Fruit fly (Drosophila melanogaster) whole organism, prepupa: Measurements from ENCODE around the gene ncm.

Experiments
- Blimp-1 ChIP-seq: fragments of 200-800 bp; sonication (Bioruptor generic); optimal IDR thresholded peaks from 3 replicates; lab custom pipeline; 2017; ENCODE audit warnings: missing biosample characterization, missing genetic modification characterization, mild to moderate bottlenecking, moderate library complexity, missing genetic modification reagents
- CG10631 ChIP-seq: fragments of 200-800 bp; sonication (Bioruptor generic); optimal IDR thresholded peaks from 2 replicates; lab custom pipeline; 2016; ENCODE audit warnings: missing biosample characterization, missing genetic modification characterization
- CG10669 ChIP-seq: fragments of 200-800 bp; sonication (Bioruptor generic); optimal IDR thresholded peaks from 3 replicates; lab custom pipeline; 2018; ENCODE audit warnings: missing biosample characterization, mild to moderate bottlenecking, missing genetic modification characterization, moderate library complexity
- CG11294 ChIP-seq: fragments of 200-800 bp; sonication (Bioruptor generic); IDR thresholded peaks from 2 replicates; pipeline ENCODE4 v1.3.6; 2022; ENCODE audit warnings: missing biosample characterization, missing genetic modification characterization
- CG11762 ChIP-seq: fragments of 200-800 bp; sonication (Bioruptor generic); optimal IDR thresholded peaks from 3 replicates; lab custom pipeline; 2016; ENCODE audit warnings: missing biosample characterization, missing genetic modification characterization; ENCODE audit not compliant: insufficient read depth
- CG11902 ChIP-seq: fragments of 200-800 bp; sonication (Bioruptor generic); optimal IDR thresholded peaks from 3 replicates; lab custom pipeline; 2016; ENCODE audit warnings: missing biosample characterization, missing genetic modification characterization
- CG15336 ChIP-seq: fragments of 200-800 bp; sonication (Bioruptor generic); IDR thresholded peaks from 2 replicates; pipeline ENCODE4 v1.3.6; 2022; ENCODE audit warnings: missing biosample characterization, missing genetic modification characterization
- CG16779 ChIP-seq: fragments of 200-800 bp; sonication (Bioruptor generic); optimal IDR thresholded peaks from 3 replicates; lab custom pipeline; 2017; ENCODE audit warnings: missing biosample characterization, mild to moderate bottlenecking, missing genetic modification characterization
- CG31627 ChIP-seq: fragments of 200-800 bp; sonication (Bioruptor generic); optimal IDR thresholded peaks from 3 replicates; lab custom pipeline; 2016; ENCODE audit warnings: missing biosample characterization, missing genetic modification characterization
- CG32006 ChIP-seq: fragments of 200-800 bp; sonication (Bioruptor generic); optimal IDR thresholded peaks from 3 replicates; lab custom pipeline; 2017; ENCODE audit warnings: missing biosample characterization, mild to moderate bottlenecking, missing genetic modification characterization
- CG34406 ChIP-seq: fragments of 200-800 bp; sonication (Bioruptor generic); optimal IDR thresholded peaks from 3 replicates; lab custom pipeline; 2016; ENCODE audit warnings: missing biosample characterization, missing genetic modification characterization
- CG3919 ChIP-seq: fragments of 200-800 bp; sonication (Bioruptor generic); optimal IDR thresholded peaks from 3 replicates; lab custom pipeline; 2016; ENCODE audit warnings: missing biosample characterization, missing genetic modification characterization
- CG4318 ChIP-seq: fragments of 200-800 bp; sonication (Bioruptor generic); optimal IDR thresholded peaks from 3 replicates; lab custom pipeline; 2017; ENCODE audit warnings: missing biosample characterization, mild to moderate bottlenecking, missing genetic modification characterization
- CG6163 ChIP-seq: fragments of 200-800 bp; sonication (Bioruptor generic); IDR thresholded peaks from 3 replicates; pipeline ENCODE4 v1.3.6; 2022; ENCODE audit warnings: missing biosample characterization, missing genetic modification characterization
- CG6276 ChIP-seq: fragments of 200-800 bp; sonication (Bioruptor generic); optimal IDR thresholded peaks from 2 replicates; lab custom pipeline; 2017; ENCODE audit warnings: missing biosample characterization, mild to moderate bottlenecking, missing genetic modification characterization
- CG6792 ChIP-seq: fragments of 200-800 bp; sonication (Bioruptor generic); optimal IDR thresholded peaks from 3 replicates; lab custom pipeline; 2016; ENCODE audit warnings: missing biosample characterization, missing genetic modification characterization
- CG6808 ChIP-seq: fragments of 200-800 bp; sonication (Bioruptor generic); optimal IDR thresholded peaks from 3 replicates; lab custom pipeline; 2017; ENCODE audit warnings: missing biosample characterization, missing genetic modification characterization, mild to moderate bottlenecking, moderate library complexity, missing genetic modification reagents
- CG6854 ChIP-seq: fragments of 200-800 bp; sonication (Bioruptor generic); optimal IDR thresholded peaks from 2 replicates; lab custom pipeline; 2017; ENCODE audit warnings: missing biosample characterization, mild to moderate bottlenecking, missing genetic modification characterization
- CG7368 ChIP-seq: fragments of 200-800 bp; sonication (Bioruptor generic); optimal IDR thresholded peaks from 3 replicates; lab custom pipeline; 2016; ENCODE audit warnings: missing biosample characterization, missing genetic modification characterization
- CG8119 ChIP-seq: fragments of 200-800 bp; sonication (Bioruptor generic); IDR thresholded peaks from 3 replicates; pipeline ENCODE4 v1.3.6; 2022; ENCODE audit warnings: missing biosample characterization, missing genetic modification characterization
- CG8319 ChIP-seq: fragments of 200-800 bp; sonication (Bioruptor generic); optimal IDR thresholded peaks from 3 replicates; lab custom pipeline; 2016; ENCODE audit warnings: missing biosample characterization, missing genetic modification characterization
- CG8632 ChIP-seq: fragments of 200-800 bp; sonication (Bioruptor generic); optimal IDR thresholded peaks from 3 replicates; lab custom pipeline; 2016; ENCODE audit warnings: missing biosample characterization, missing genetic modification characterization
- CG9139 ChIP-seq: fragments of 200-800 bp; sonication (Bioruptor generic); optimal IDR thresholded peaks from 3 replicates; lab custom pipeline; 2017; ENCODE audit warnings: missing biosample characterization, mild to moderate bottlenecking, missing genetic modification characterization
- Eip75B ChIP-seq: fragments of 200-800 bp; sonication (Bioruptor generic); optimal IDR thresholded peaks from 3 replicates; lab custom pipeline; 2016; ENCODE audit warnings: missing biosample characterization, missing genetic modification characterization
- Eip78C ChIP-seq: fragments of 200-800 bp; sonication (Bioruptor generic); peaks from one replicate; lab custom pipeline; 2016; ENCODE audit warnings: missing biosample characterization, missing genetic modification characterization
- Ets21C ChIP-seq: fragments of 200-800 bp; sonication (Bioruptor generic); optimal IDR thresholded peaks from 3 replicates; lab custom pipeline; 2016; ENCODE audit warnings: missing biosample characterization, missing genetic modification characterization
- Gug ChIP-seq: fragments of 200-800 bp; sonication (Bioruptor generic); IDR thresholded peaks from 2 replicates; pipeline ENCODE4 v1.3.6; 2022; ENCODE audit warnings: missing biosample characterization, missing genetic modification characterization
- Hr38 ChIP-seq: sonication (Bioruptor generic); optimal IDR thresholded peaks from 2 replicates; lab custom pipeline; 2016; ENCODE audit warnings: missing biosample characterization, missing genetic modification characterization
- Hr39 ChIP-seq: fragments of 200-800 bp; sonication (Bioruptor generic); optimal IDR thresholded peaks from 2 replicates; lab custom pipeline; 2016; ENCODE audit warnings: missing biosample characterization, missing genetic modification characterization
- Hr4 ChIP-seq: fragments of 200-800 bp; sonication (Bioruptor generic); optimal IDR thresholded peaks from 3 replicates; lab custom pipeline; 2016; ENCODE audit warnings: missing biosample characterization, missing genetic modification characterization
- Lpt ChIP-seq: fragments of 200-800 bp; sonication (Bioruptor generic); optimal IDR thresholded peaks from 3 replicates; lab custom pipeline; 2016; ENCODE audit warnings: missing biosample characterization, missing genetic modification characterization
- Met ChIP-seq: fragments of 200-800 bp; sonication (Bioruptor generic); optimal IDR thresholded peaks from 3 replicates; lab custom pipeline; 2016; ENCODE audit warnings: missing biosample characterization, missing genetic modification characterization
- OdsH ChIP-seq: fragments of 200-800 bp; sonication (Bioruptor generic); optimal IDR thresholded peaks from 3 replicates; lab custom pipeline; 2016; ENCODE audit warnings: missing biosample characterization, missing genetic modification characterization
- Sox14 ChIP-seq: fragments of 200-800 bp; sonication (Bioruptor generic); optimal IDR thresholded peaks from 3 replicates; lab custom pipeline; 2016; ENCODE audit warnings: missing biosample characterization, missing genetic modification characterization
- achi ChIP-seq: fragments of 200-800 bp; sonication (Bioruptor generic); optimal IDR thresholded peaks from 3 replicates; lab custom pipeline; 2016; ENCODE audit warnings: missing biosample characterization, missing genetic modification characterization
- acj6 ChIP-seq: fragments of 200-800 bp; sonication (Bioruptor generic); optimal IDR thresholded peaks from 3 replicates; lab custom pipeline; 2016; ENCODE audit warnings: missing biosample characterization, missing genetic modification characterization
- cyc ChIP-seq: fragments of 200-800 bp; sonication (Bioruptor generic); optimal IDR thresholded peaks from 3 replicates; lab custom pipeline; 2016; ENCODE audit warnings: missing biosample characterization, missing genetic modification characterization
- eg ChIP-seq: fragments of 200-800 bp; sonication (Bioruptor generic); IDR thresholded peaks from 3 replicates; pipeline ENCODE4 v1.3.6; 2022; ENCODE audit warnings: missing biosample characterization, missing genetic modification characterization
- fd59A ChIP-seq: fragments of 200-800 bp; sonication (Bioruptor generic); optimal IDR thresholded peaks from 2 replicates; lab custom pipeline; 2017; ENCODE audit warnings: missing biosample characterization, mild to moderate bottlenecking, missing genetic modification characterization, missing genetic modification reagents
- fd85E ChIP-seq: fragments of 200-800 bp; sonication (Bioruptor generic); optimal IDR thresholded peaks from 3 replicates; lab custom pipeline; 2016; ENCODE audit warnings: missing biosample characterization, missing genetic modification characterization
- net ChIP-seq: fragments of 200-800 bp; sonication (Bioruptor generic); optimal IDR thresholded peaks from 3 replicates; lab custom pipeline; 2016; ENCODE audit warnings: missing biosample characterization, missing genetic modification characterization
- pdm3 ChIP-seq: fragments of 200-800 bp; sonication (Bioruptor generic); optimal IDR thresholded peaks from 3 replicates; lab custom pipeline; 2016; ENCODE audit warnings: missing biosample characterization, missing genetic modification characterization
- spab ChIP-seq: fragments of 200-800 bp; sonication (Bioruptor generic); optimal IDR thresholded peaks from 2 replicates; lab custom pipeline; 2017; ENCODE audit warnings: missing biosample characterization, mild to moderate bottlenecking, missing genetic modification characterization, missing genetic modification reagents
- ss ChIP-seq, 2 experiments: fragments of 200-800 bp; sonication (Bioruptor generic); optimal IDR thresholded peaks; 2 replicates in 1 of 2; 3 replicates in 1 of 2; lab custom pipeline; 2017 to 2018; ENCODE audit warnings: mild to moderate bottlenecking in 2 of 2, missing biosample characterization in 2 of 2, missing genetic modification characterization in 2 of 2, moderate library complexity in 1 of 2
- topi ChIP-seq: fragments of 200-800 bp; sonication (Bioruptor generic); optimal IDR thresholded peaks from 3 replicates; lab custom pipeline; 2016; ENCODE audit warnings: missing biosample characterization, missing genetic modification characterization
- vri ChIP-seq: fragments of 200-800 bp; sonication (Bioruptor generic); optimal IDR thresholded peaks from 3 replicates; lab custom pipeline; 2016; ENCODE audit warnings: missing biosample characterization, mild to moderate bottlenecking, missing genetic modification characterization

ncm gene

dm6 chr2L:18463610-18464009, 14.9 kb upstream of the ncm start (continued):
- TF ChIP-seq CG11294 (GFP tag; lab: Robert Waterston, UW) = no peak; the same call in 1 of the 2 replicates
- TF ChIP-seq achi (GFP tag; lab: Kevin White, UChicago) = peak; percentile 65
- peak; percentile 76 for TF ChIP-seq pdm3 (GFP tag; lab: Kevin White, UChicago)
- no peak for TF ChIP-seq CG7368 (GFP tag; lab: Kevin White, UChicago)
- peak; percentile 63 for TF ChIP-seq spab (GFP tag; lab: Kevin White, UChicago)
- TF ChIP-seq Hr4 (GFP tag; lab: Kevin White, UChicago) = peak; percentile 50
- no peak for TF ChIP-seq CG16779 (tag; lab: Kevin White, UChicago)
- peak; percentile 45 for TF ChIP-seq CG6854 (GFP tag; lab: Kevin White, UChicago)
- TF ChIP-seq CG6163 (GFP tag; lab: Robert Waterston, UW) = peak; percentile 75; the same call in 2 of the 3 replicates
- peak; percentile 58 for TF ChIP-seq eg (GFP tag; lab: Robert Waterston, UW)
- peak; percentile 58 for TF ChIP-seq CG6792 (GFP tag; lab: Kevin White, UChicago)
- TF ChIP-seq fd59A = peak; percentile 43
- TF ChIP-seq CG10669 (GFP tag; lab: Kevin White, UChicago) = peak; percentile 68
- TF ChIP-seq Lpt (GFP tag; lab: Kevin White, UChicago) = no peak
- TF ChIP-seq CG31627 = peak; percentile 81
- peak; percentile 52; the same call in 2 of the 3 replicates for TF ChIP-seq CG8119
- TF ChIP-seq net (GFP tag; lab: Kevin White, UChicago) = no peak
- peak; percentile 70 for TF ChIP-seq cyc
- peak; percentile 68 for TF ChIP-seq acj6 (GFP tag; lab: Kevin White, UChicago)
- TF ChIP-seq CG6276 (GFP tag; lab: Kevin White, UChicago) = peak; percentile 61
- no peak for TF ChIP-seq ss (GFP tag; optimal IDR thresholded peaks at IDR 0.05; lab: Kevin White, UChicago)
- TF ChIP-seq CG6808 (GFP tag; lab: Kevin White, UChicago) = peak; percentile 70
- TF ChIP-seq CG8319 (GFP tag; lab: Kevin White, UChicago) = no peak
- TF ChIP-seq Hr39 (GFP tag; lab: Kevin White, UChicago) = peak; percentile 77
- peak; percentile 60 for TF ChIP-seq CG11762 (GFP tag; lab: Kevin White, UChicago)
- peak; percentile 72 for TF ChIP-seq CG10631 (GFP tag; lab: Kevin White, UChicago)
- peak; percentile 82 for TF ChIP-seq vri (GFP tag; lab: Kevin White, UChicago)
- no peak for TF ChIP-seq CG9139 (GFP tag; lab: Kevin White, UChicago)
- TF ChIP-seq CG32006 (GFP tag; lab: Kevin White, UChicago) = peak; percentile 76
- peak; percentile 84 for TF ChIP-seq Met (GFP tag; lab: Kevin White, UChicago)
- 0 out of 2 replicates have a peak, but pooled peaks have one; percentile 17 for TF ChIP-seq Gug (GFP tag; lab: Robert Waterston, UW)
- TF ChIP-seq fd85E (GFP tag; lab: Kevin White, UChicago) = no peak
- peak; percentile 79 for TF ChIP-seq Sox14 (GFP tag; lab: Kevin White, UChicago)
- peak; percentile 89 for TF ChIP-seq Eip78C (GFP tag; lab: Kevin White, UChicago)
- TF ChIP-seq, all 60 proteins: peak for 47

dm6 chr2L:18459698-18460348, 11.1 kb upstream of the ncm start:
- peak; percentile 49 for TF ChIP-seq CG3919
- TF ChIP-seq Ets21C (GFP tag; lab: Kevin White, UChicago) = no peak
- TF ChIP-seq fd85E (GFP tag; lab: Kevin White, UChicago) = no peak
- TF ChIP-seq topi (GFP tag; lab: Kevin White, UChicago) = no peak
- peak; percentile 52 for TF ChIP-seq net (GFP tag; lab: Kevin White, UChicago)
- no peak for TF ChIP-seq CG11902
- TF ChIP-seq CG15336 (GFP tag; lab: Robert Waterston, UW) = peak; percentile 63
- no peak for TF ChIP-seq Hr4 (GFP tag; lab: Kevin White, UChicago)
- peak; percentile 31 for TF ChIP-seq Eip75B
- no peak for TF ChIP-seq CG8319 (GFP tag; lab: Kevin White, UChicago)
- peak; percentile 48 for TF ChIP-seq CG6854 (GFP tag; lab: Kevin White, UChicago)
- TF ChIP-seq OdsH (GFP tag; lab: Kevin White, UChicago) = peak; percentile 28
- TF ChIP-seq CG11762 (GFP tag; lab: Kevin White, UChicago) = no peak
- TF ChIP-seq CG8632 (GFP tag; lab: Kevin White, UChicago) = peak; percentile 39
- peak; percentile 52 for TF ChIP-seq CG32006 (GFP tag; lab: Kevin White, UChicago)
- TF ChIP-seq CG31627 = no peak
- peak; percentile 43 for TF ChIP-seq CG7368 (GFP tag; lab: Kevin White, UChicago)
- peak; percentile 39 for TF ChIP-seq CG34406
- peak; percentile 49 for TF ChIP-seq CG9139 (GFP tag; lab: Kevin White, UChicago)
- no peak for TF ChIP-seq fd59A
- TF ChIP-seq achi (GFP tag; lab: Kevin White, UChicago) = peak; percentile 40
- peak; percentile 55 for TF ChIP-seq spab (GFP tag; lab: Kevin White, UChicago)
- peak; percentile 52 for TF ChIP-seq CG6808 (GFP tag; lab: Kevin White, UChicago)
- peak; percentile 62; the same call in 1 of the 3 replicates for TF ChIP-seq eg (GFP tag; lab: Robert Waterston, UW)
- TF ChIP-seq CG4318 (GFP tag; lab: Kevin White, UChicago) = no peak
- no peak for TF ChIP-seq Hr38 (GFP tag; lab: Kevin White, UChicago)
- TF ChIP-seq Blimp-1 (GFP tag; lab: Kevin White, UChicago) = no peak
- peak; percentile 53 for TF ChIP-seq CG10669 (GFP tag; lab: Kevin White, UChicago)
